Worm (Caenorhabditis elegans): Measurements from ENCODE around the gene igdb-1.

ce11 chrIV:12463370-12463769 is 15.4 kb upstream of the igdb-1 start, which contains the start of gene C25G4.8:
- no peak for TF ChIP-seq snpc-4 (tag; optimal IDR thresholded peaks at IDR 0.05)
- no peak for TF ChIP-seq unc-39 (tag; optimal IDR thresholded peaks at IDR 0.05)
